Worm (Caenorhabditis elegans): Measurements from ENCODE around the gene ard-1.

ce11 chrIV:11100271-11100670, 30.8 kb upstream of the ard-1 start, which contains the start of gene str-3:
- TF ChIP-seq ztf-11 (tag; optimal IDR thresholded peaks at IDR 0.05) (no peak), egl-27 (tag; optimal IDR thresholded peaks at IDR 0.05) (no peak), unc-62 (GFP tag; optimal IDR thresholded peaks at IDR 0.05) (no peak), nhr-21 (tag; optimal IDR thresholded peaks at IDR 0.05) (no peak), dmd-4 (tag; optimal IDR thresholded peaks at IDR 0.05) (no peak), lin-13 (GFP tag; optimal IDR thresholded peaks at IDR 0.05) (no peak), blmp-1 (tag; optimal IDR thresholded peaks at IDR 0.05; ENCODE audit: insufficient read depth) (no peak), elt-3 (tag; optimal IDR thresholded peaks at IDR 0.05) (no peak), zag-1 (tag; optimal IDR thresholded peaks at IDR 0.05) (no peak), elt-1 (tag; optimal IDR thresholded peaks at IDR 0.05) (no peak), nhr-237 (tag; optimal IDR thresholded peaks at IDR 0.05) (no peak), gmeb-1 (tag; optimal IDR thresholded peaks at IDR 0.05) (no peak)
